Fruit fly (Drosophila melanogaster) whole organism, embryonic: Measurements from ENCODE around the gene yellow-e2.
A peak's percentile ranks its signal among the peaks of the same experiment; 100 is the strongest.

ENCODE experiments used
- Abd-B ChIP-seq: fragments of 200-800 bp; sonication (Bioruptor generic); optimal IDR thresholded peaks from 2 replicates; lab custom pipeline; 2018; ENCODE audit warnings: missing biosample characterization, mild to moderate bottlenecking, missing genetic modification characterization, moderate library complexity
- Ada2b ChIP-seq: fragments of 200-800 bp; sonication (Bioruptor generic); IDR thresholded peaks from 2 replicates; pipeline ENCODE4 v1.3.6; 2022; ENCODE audit warnings: missing biosample characterization, missing genetic modification characterization
- Awh ChIP-seq: fragments of 200-800 bp; sonication (Bioruptor generic); IDR thresholded peaks from 2 replicates; pipeline ENCODE4, ENCODE4 v1.3.6; 2022; ENCODE audit warnings: missing biosample characterization, missing genetic modification characterization
- Bdp1 ChIP-seq: fragments of 200-800 bp; sonication (Bioruptor generic); optimal IDR thresholded peaks from 3 replicates; lab custom pipeline; 2016; ENCODE audit warnings: missing biosample characterization, missing genetic modification characterization
- BtbVII ChIP-seq: fragments of 200-800 bp; sonication (Bioruptor generic); optimal IDR thresholded peaks from 3 replicates; lab custom pipeline; 2017; ENCODE audit warnings: missing biosample characterization, mild to moderate bottlenecking, missing genetic modification characterization
- Bteb2 ChIP-seq: fragments of 200-800 bp; sonication (Bioruptor generic); optimal IDR thresholded peaks from 2 replicates; lab custom pipeline; 2016; ENCODE audit warnings: missing biosample characterization, missing genetic modification characterization
- CG1024 ChIP-seq: fragments of 200-800 bp; sonication (Bioruptor generic); IDR thresholded peaks from 2 replicates; pipeline ENCODE4 v1.3.6; 2022; ENCODE audit warnings: missing biosample characterization, missing genetic modification characterization
- CG11695 ChIP-seq: fragments of 200-800 bp; sonication (Bioruptor generic); IDR thresholded peaks from 3 replicates; pipeline ENCODE4 v1.3.6; 2022; ENCODE audit warnings: missing biosample characterization, missing genetic modification characterization
- CG12071 ChIP-seq: fragments of 200-800 bp; sonication (Bioruptor generic); optimal IDR thresholded peaks from 3 replicates; lab custom pipeline; 2018; ENCODE audit warnings: missing biosample characterization, mild to moderate bottlenecking, missing genetic modification characterization
- CG12104 ChIP-seq: fragments of 200-800 bp; sonication (Bioruptor generic); optimal IDR thresholded peaks from 3 replicates; lab custom pipeline; 2016; ENCODE audit warnings: missing biosample characterization, missing genetic modification characterization
- CG13287 ChIP-seq: fragments of 200-800 bp; sonication (Bioruptor generic); IDR thresholded peaks from 2 replicates; pipeline ENCODE4 v1.3.6; 2022; ENCODE audit warnings: missing biosample characterization, missing genetic modification characterization; ENCODE audit not compliant: partially characterized antibody
- CG17186 ChIP-seq: fragments of 200-800 bp; sonication (Bioruptor generic); optimal IDR thresholded peaks from 3 replicates; lab custom pipeline; 2017; ENCODE audit warnings: missing biosample characterization, missing genetic modification reagents, missing genetic modification characterization
- CG2199 ChIP-seq: fragments of 200-800 bp; sonication (Bioruptor generic); IDR thresholded peaks from 3 replicates; pipeline ENCODE4 v1.3.6; 2022; ENCODE audit warnings: missing biosample characterization, missing genetic modification characterization
- CG32767 ChIP-seq: fragments of 200-800 bp; sonication (Bioruptor generic); IDR thresholded peaks from 2 replicates; pipeline ENCODE4 v1.3.6; 2022; ENCODE audit warnings: missing biosample characterization, missing genetic modification characterization
- CG3281 ChIP-seq: fragments of 200-800 bp; sonication (Bioruptor generic); optimal IDR thresholded peaks from 3 replicates; lab custom pipeline; 2017; ENCODE audit warnings: missing biosample characterization, mild to moderate bottlenecking, missing genetic modification characterization
- CG3726 ChIP-seq: fragments of 200-800 bp; sonication (Bioruptor generic); IDR thresholded peaks from 3 replicates; pipeline ENCODE4, ENCODE4 v1.3.6; 2022; ENCODE audit warnings: missing biosample characterization, missing genetic modification characterization
- CG3847 ChIP-seq: fragments of 200-800 bp; sonication (Bioruptor generic); IDR thresholded peaks from 2 replicates; pipeline ENCODE4 v1.3.6; 2022; ENCODE audit warnings: missing biosample characterization, missing genetic modification characterization
- CG6813 ChIP-seq: fragments of 200-800 bp; sonication (Bioruptor generic); optimal IDR thresholded peaks from 2 replicates; lab custom pipeline; 2017; ENCODE audit warnings: missing biosample characterization, missing genetic modification characterization, mild to moderate bottlenecking, moderate library complexity, missing genetic modification reagents
- CG7786 ChIP-seq: fragments of 200-800 bp; sonication (Bioruptor generic); optimal IDR thresholded peaks from 2 replicates; lab custom pipeline; 2016; ENCODE audit warnings: missing biosample characterization, missing genetic modification characterization
- CG7839 ChIP-seq: fragments of 200-800 bp; sonication (Bioruptor generic); optimal IDR thresholded peaks from 3 replicates; lab custom pipeline; 2018; ENCODE audit warnings: missing biosample characterization, mild to moderate bottlenecking, missing genetic modification characterization, moderate library complexity
- CG8478 ChIP-seq: fragments of >200 bp; optimal IDR thresholded peaks from 2 replicates; lab custom pipeline; 2018
- CoRest ChIP-seq: fragments of 200-800 bp; sonication (Bioruptor generic); optimal IDR thresholded peaks from 3 replicates; lab custom pipeline; 2018; ENCODE audit warnings: missing biosample characterization, mild to moderate bottlenecking, missing genetic modification characterization, moderate library complexity
- Dll ChIP-seq: fragments of 200-800 bp; sonication (Bioruptor generic); IDR thresholded peaks from 4 replicates; pipeline ENCODE4 v1.3.6; 2022; ENCODE audit warnings: missing biosample characterization, missing genetic modification characterization; ENCODE audit not compliant: partially characterized antibody
- Elba2 ChIP-seq: fragments of 200-800 bp; sonication (Bioruptor generic); optimal IDR thresholded peaks from 3 replicates; lab custom pipeline; 2016; ENCODE audit warnings: missing biosample characterization, missing genetic modification characterization
- Gug ChIP-seq: fragments of 200-800 bp; sonication (Bioruptor generic); IDR thresholded peaks from 4 replicates; pipeline ENCODE4 v1.3.6; 2022; ENCODE audit warnings: missing biosample characterization, missing genetic modification characterization
- HLH4C ChIP-seq: fragments of 200-800 bp; sonication (Bioruptor generic); IDR thresholded peaks from 3 replicates; pipeline ENCODE4 v1.3.6; 2022; ENCODE audit warnings: missing biosample characterization, missing genetic modification characterization; ENCODE audit not compliant: partially characterized antibody
- HLHmδ ChIP-seq: fragments of 200-800 bp; sonication (Bioruptor generic); optimal IDR thresholded peaks from 2 replicates; lab custom pipeline; 2018; ENCODE audit warnings: missing biosample characterization, mild to moderate bottlenecking, missing genetic modification characterization, moderate library complexity
- Hand ChIP-seq: fragments of 200-800 bp; sonication (Bioruptor generic); optimal IDR thresholded peaks from 2 replicates; lab custom pipeline; 2017; ENCODE audit warnings: mild to moderate bottlenecking, missing biosample characterization, missing genetic modification reagents, missing genetic modification characterization
- Hmr ChIP-seq: fragments of 200-800 bp; sonication (Bioruptor generic); optimal IDR thresholded peaks from 3 replicates; lab custom pipeline; 2017; ENCODE audit warnings: mild to moderate bottlenecking, missing biosample characterization, missing genetic modification reagents, missing genetic modification characterization
- MBD-R2 ChIP-seq: fragments of 200-800 bp; sonication (Bioruptor generic); IDR thresholded peaks from 2 replicates; pipeline ENCODE4 v1.3.6; 2022; ENCODE audit warnings: missing biosample characterization, missing genetic modification characterization
- Med ChIP-seq: fragments of 200-800 bp; sonication (Bioruptor generic); peaks from one replicate; lab custom pipeline; 2016; ENCODE audit warnings: missing biosample characterization, missing genetic modification characterization, mild to moderate bottlenecking, inconsistent platforms, moderate library complexity
- Mes4 ChIP-seq: fragments of 200-800 bp; sonication (Bioruptor generic); optimal IDR thresholded peaks from 2 replicates; lab custom pipeline; 2016; ENCODE audit warnings: missing biosample characterization, missing genetic modification characterization
- Opbp ChIP-seq: fragments of 200-800 bp; sonication (Bioruptor generic); IDR thresholded peaks from 3 replicates; pipeline ENCODE4 v1.3.6; 2022; ENCODE audit warnings: missing biosample characterization, missing genetic modification characterization; ENCODE audit not compliant: partially characterized antibody
- ase ChIP-seq: fragments of 200-800 bp; sonication (Bioruptor generic); IDR thresholded peaks from 3 replicates; pipeline ENCODE4 v1.3.6; 2022; ENCODE audit warnings: missing biosample characterization, missing genetic modification characterization
- ci ChIP-seq: fragments of 200-800 bp; sonication (Bioruptor generic); IDR thresholded peaks from 3 replicates; pipeline ENCODE4 v1.3.6; 2022; ENCODE audit warnings: missing biosample characterization, missing genetic modification characterization
- croc ChIP-seq: fragments of 200-800 bp; sonication (Bioruptor generic); conservative IDR thresholded peaks from 3 replicates; pipeline ENCODE4 v1.3.6; 2022; ENCODE audit warnings: missing biosample characterization, missing genetic modification characterization
- crol ChIP-seq: fragments of 200-800 bp; sonication (Bioruptor generic); IDR thresholded peaks from 2 replicates; pipeline ENCODE4 v1.3.6; 2022; ENCODE audit warnings: missing biosample characterization, missing genetic modification characterization
- cwo ChIP-seq: fragments of 200-800 bp; sonication (Bioruptor generic); optimal IDR thresholded peaks from 3 replicates; lab custom pipeline; 2017; ENCODE audit warnings: missing biosample characterization, missing genetic modification characterization, mild to moderate bottlenecking, moderate library complexity, missing genetic modification reagents
- ro ChIP-seq: fragments of 200-800 bp; sonication (Bioruptor generic); IDR thresholded peaks from 2 replicates; pipeline ENCODE4 v1.3.6; 2022; ENCODE audit warnings: missing biosample characterization, missing genetic modification characterization
- sens-2 ChIP-seq: fragments of 200-800 bp; sonication (Bioruptor generic); IDR thresholded peaks from 2 replicates; pipeline ENCODE4 v1.3.6; 2022; ENCODE audit warnings: missing biosample characterization, missing genetic modification characterization
- shn ChIP-seq: fragments of 200-800 bp; sonication (Bioruptor generic); optimal IDR thresholded peaks from 3 replicates; lab custom pipeline; 2016; ENCODE audit warnings: missing biosample characterization, missing genetic modification characterization
- slbo ChIP-seq: fragments of 200-800 bp; sonication (Bioruptor generic); IDR thresholded peaks from 2 replicates; pipeline ENCODE4 v1.3.6; 2022; ENCODE audit warnings: missing biosample characterization, missing genetic modification characterization
- slp2 ChIP-seq: fragments of 200-800 bp; sonication (Bioruptor generic); optimal IDR thresholded peaks from 2 replicates; lab custom pipeline; 2016; ENCODE audit warnings: missing biosample characterization, missing genetic modification characterization
- so ChIP-seq: fragments of 200-800 bp; sonication (Bioruptor generic); IDR thresholded peaks from 3 replicates; pipeline ENCODE4 v1.3.6; 2022; ENCODE audit warnings: missing biosample characterization, missing genetic modification characterization
- sr ChIP-seq: fragments of 200-800 bp; sonication (Bioruptor generic); IDR thresholded peaks from 3 replicates; pipeline ENCODE4 v1.3.6; 2022; ENCODE audit warnings: missing biosample characterization, missing genetic modification characterization
- tna ChIP-seq: fragments of 200-800 bp; sonication (Bioruptor generic); IDR thresholded peaks from 2 replicates; pipeline ENCODE4 v1.3.6; 2022; ENCODE audit warnings: missing biosample characterization, missing genetic modification characterization; ENCODE audit not compliant: partially characterized antibody
- vnd ChIP-seq: fragments of 200-800 bp; sonication (Bioruptor generic); IDR thresholded peaks from 3 replicates; pipeline ENCODE4 v1.3.6; 2022; ENCODE audit warnings: missing biosample characterization, missing genetic modification characterization; ENCODE audit not compliant: partially characterized antibody
- wek ChIP-seq: fragments of 200-800 bp; sonication (Bioruptor generic); optimal IDR thresholded peaks from 3 replicates; lab custom pipeline; 2018; ENCODE audit warnings: missing biosample characterization, mild to moderate bottlenecking, missing genetic modification characterization, moderate library complexity
- yki ChIP-seq: fragments of >200 bp; optimal IDR thresholded peaks from 3 replicates; lab custom pipeline; 2018

The yellow-e2 gene

dm6 chr3R:13452261-13452660 lies 45.5 kb upstream of the yellow-e2 start (continued):
- TF ChIP-seq ase (GFP tag; lab: Robert Waterston, UW) = no peak

dm6 chr3R:13450338-13450737 lies 43.5 kb upstream of the yellow-e2 start, which contains the start of gene side-IV:
Gene side-IV, plus strand, starts transcription at chr3R:13450590.
- TF ChIP-seq Bteb2 (GFP tag; lab: Kevin White, UChicago) (no peak), croc (no peak), cwo (GFP tag; lab: Kevin White, UChicago) (no peak), Med (GFP tag; lab: Kevin White, UChicago) (peak; percentile 88), CG17186 (GFP tag; lab: Kevin White, UChicago) (no peak), CG12104 (GFP tag; lab: Kevin White, UChicago) (no peak), CG11695 (GFP tag; lab: Robert Waterston, UW) (0 out of 3 replicates have a peak, but pooled peaks have one; percentile 17), Hmr (peak; percentile 27), vnd (GFP tag; lab: Robert Waterston, UW) (no peak), CG3726 (no peak), Dll (GFP tag; lab: Robert Waterston, UW) (0 out of 4 replicates have a peak, but pooled peaks have one; percentile 25), CG2199 (GFP tag; lab: Robert Waterston, UW) (peak; percentile 81), Hand (GFP tag; lab: Kevin White, UChicago) (no peak), Abd-B (GFP tag; lab: Kevin White, UChicago) (no peak), BtbVII (no peak), CG3281 (GFP tag; lab: Kevin White, UChicago) (no peak), Elba2 (no peak), Awh (no peak), Opbp (GFP tag; lab: Robert Waterston, UW) (peak; percentile 41; the same call in 2 of the 3 replicates), ro (GFP tag; lab: Robert Waterston, UW) (no peak), CG8478 (lab: Kevin White, UChicago) (peak; percentile 89), Ada2b (GFP tag; lab: Robert Waterston, UW) (no peak), wek (GFP tag; lab: Kevin White, UChicago) (peak; percentile 37), slbo (GFP tag; lab: Robert Waterston, UW) (no peak), CG13287 (GFP tag; lab: Robert Waterston, UW) (peak; percentile 28; the same call in 1 of the 2 replicates), MBD-R2 (no peak), CG1024 (no peak), CG3847 (0 out of 2 replicates have a peak, but pooled peaks have one; percentile 16), tna (GFP tag; lab: Robert Waterston, UW) (no peak), HLH4C (peak; percentile 43; the same call in 1 of the 3 replicates), CoRest (no peak), Mes4 (no peak), sr (GFP tag; lab: Robert Waterston, UW) (0 out of 3 replicates have a peak, but pooled peaks have one; percentile 6), slp2 (GFP tag; lab: Kevin White, UChicago) (no peak), HLHmδ (GFP tag; lab: Kevin White, UChicago) (peak; percentile 47), CG12071 (GFP tag; lab: Kevin White, UChicago) (peak; percentile 17), CG7786 (no peak), CG7839 (tag; lab: Kevin White, UChicago) (no peak), so (peak; percentile 60; the same call in 1 of the 3 replicates), Bdp1 (GFP tag; lab: Kevin White, UChicago) (no peak), sens-2 (GFP tag; lab: Robert Waterston, UW) (0 out of 2 replicates have a peak, but pooled peaks have one; percentile 12), crol (peak; percentile 23; the same call in 1 of the 2 replicates), yki (lab: Kevin White, UChicago) (no peak), CG6813 (GFP tag; lab: Kevin White, UChicago) (no peak), CG32767 (peak; percentile 50), shn (GFP tag; lab: Kevin White, UChicago) (no peak), ci (GFP tag; lab: Robert Waterston, UW) (peak; percentile 65; the same call in 2 of the 3 replicates), Gug (GFP tag; lab: Robert Waterston, UW) (no peak)
